Fruit fly (Drosophila melanogaster) whole organism, embryonic: ENCODE results near the gene CG7739.

Experiments
- Aef1 ChIP-seq: fragments of 200-800 bp; sonication (Bioruptor generic); IDR thresholded peaks from 3 replicates; pipeline ENCODE4 v1.3.6; 2022; ENCODE audit warnings: missing biosample characterization, missing genetic modification characterization
- Atf3 ChIP-seq: fragments of 200-800 bp; sonication (Bioruptor generic); optimal IDR thresholded peaks from 3 replicates; lab custom pipeline; 2016; ENCODE audit warnings: missing biosample characterization, missing genetic modification characterization
- BEAF-32 ChIP-seq: fragments of 200-800 bp; sonication (Bioruptor generic); optimal IDR thresholded peaks from 3 replicates; lab custom pipeline; 2017; ENCODE audit warnings: missing biosample characterization, missing genetic modification characterization, mild to moderate bottlenecking, moderate library complexity, missing genetic modification reagents
- CG10209 ChIP-seq: fragments of 200-800 bp; sonication (Bioruptor generic); optimal IDR thresholded peaks from 3 replicates; lab custom pipeline; 2017; ENCODE audit warnings: missing biosample characterization, mild to moderate bottlenecking, missing genetic modification characterization, missing genetic modification reagents
- CG10462 ChIP-seq: fragments of 200-800 bp; sonication (Bioruptor generic); optimal IDR thresholded peaks from 2 replicates; lab custom pipeline; 2016; ENCODE audit warnings: missing biosample characterization, missing genetic modification characterization
- CG11093 ChIP-seq: fragments of 200-800 bp; sonication (Bioruptor generic); IDR thresholded peaks from 3 replicates; pipeline ENCODE4 v1.3.6; 2022; ENCODE audit warnings: missing biosample characterization, missing genetic modification characterization
- CG11247 ChIP-seq: fragments of 200-800 bp; sonication (Bioruptor generic); IDR thresholded peaks from 2 replicates; pipeline ENCODE4 v1.3.6; 2022; ENCODE audit warnings: missing biosample characterization, missing genetic modification characterization
- CG13123 ChIP-seq: fragments of 200-800 bp; sonication (Bioruptor generic); optimal IDR thresholded peaks from 2 replicates; lab custom pipeline; 2016; ENCODE audit warnings: missing biosample characterization, missing genetic modification characterization
- CG13894 ChIP-seq: fragments of 200-800 bp; sonication (Bioruptor generic); optimal IDR thresholded peaks from 3 replicates; lab custom pipeline; 2018; ENCODE audit warnings: missing biosample characterization, mild to moderate bottlenecking, missing genetic modification characterization, moderate library complexity
- CG14014 ChIP-seq: fragments of 200-800 bp; sonication (Bioruptor generic); IDR thresholded peaks from 2 replicates; pipeline ENCODE4 v1.3.6; 2022; ENCODE audit warnings: missing biosample characterization, missing genetic modification characterization
- CG14667 ChIP-seq: fragments of 200-800 bp; sonication (Bioruptor generic); IDR thresholded peaks from 2 replicates; pipeline ENCODE4 v1.3.6; 2022; ENCODE audit warnings: missing biosample characterization, missing genetic modification characterization
- CG16779 ChIP-seq: fragments of 200-800 bp; sonication (Bioruptor generic); IDR thresholded peaks from 2 replicates; pipeline ENCODE4 v1.3.6; 2022; ENCODE audit warnings: missing biosample characterization, missing genetic modification characterization
- CG17829 ChIP-seq: fragments of 200-800 bp; optimal IDR thresholded peaks from 2 replicates; lab custom pipeline; 2019; ENCODE audit warnings: missing biosample characterization, mild to moderate bottlenecking, missing genetic modification characterization, moderate library complexity
- CG2129 ChIP-seq: fragments of 200-800 bp; sonication (Bioruptor generic); IDR thresholded peaks from 2 replicates; pipeline ENCODE4 v1.3.6; 2022; ENCODE audit warnings: missing biosample characterization, missing genetic modification characterization; ENCODE audit not compliant: partially characterized antibody
- CG2199 ChIP-seq: fragments of 200-800 bp; sonication (Bioruptor generic); IDR thresholded peaks from 3 replicates; pipeline ENCODE4 v1.3.6; 2022; ENCODE audit warnings: missing biosample characterization, missing genetic modification characterization
- CG42726 ChIP-seq: fragments of 200-800 bp; sonication (Bioruptor generic); IDR thresholded peaks from 2 replicates; pipeline ENCODE4 v1.3.6; 2022; ENCODE audit warnings: missing biosample characterization, missing genetic modification characterization; ENCODE audit not compliant: partially characterized antibody
- CG4360 ChIP-seq: fragments of 200-800 bp; sonication (Bioruptor generic); IDR thresholded peaks from 2 replicates; pipeline ENCODE4 v1.3.6; 2022; ENCODE audit warnings: missing biosample characterization, missing genetic modification characterization
- CG4707 ChIP-seq: fragments of 200-800 bp; sonication (Bioruptor generic); optimal IDR thresholded peaks from 2 replicates; lab custom pipeline; 2018; ENCODE audit warnings: missing biosample characterization, mild to moderate bottlenecking, missing genetic modification characterization, moderate library complexity
- CG5245 ChIP-seq: fragments of 200-800 bp; sonication (Bioruptor generic); optimal IDR thresholded peaks from 3 replicates; lab custom pipeline; 2016; ENCODE audit warnings: missing biosample characterization, missing genetic modification characterization
- CG8281 ChIP-seq: fragments of 200-800 bp; sonication (Bioruptor generic); optimal IDR thresholded peaks from 2 replicates; lab custom pipeline; 2018; ENCODE audit warnings: missing biosample characterization, mild to moderate bottlenecking, missing genetic modification characterization, moderate library complexity
- CG8944 ChIP-seq: fragments of 200-800 bp; sonication (Bioruptor generic); optimal IDR thresholded peaks from 3 replicates; lab custom pipeline; 2016; ENCODE audit warnings: missing biosample characterization, missing genetic modification characterization
- CG9215 ChIP-seq: fragments of 200-800 bp; sonication (Bioruptor generic); IDR thresholded peaks from 2 replicates; pipeline ENCODE4 v1.3.6; 2022; ENCODE audit warnings: missing biosample characterization, missing genetic modification characterization
- CG9609 ChIP-seq: fragments of 200-800 bp; sonication (Bioruptor generic); optimal IDR thresholded peaks from 3 replicates; lab custom pipeline; 2016; ENCODE audit warnings: missing biosample characterization, missing genetic modification characterization
- Dbx ChIP-seq: fragments of 200-800 bp; sonication (Bioruptor generic); IDR thresholded peaks from 3 replicates; pipeline ENCODE4 v1.3.6; 2022; ENCODE audit warnings: missing biosample characterization, missing genetic modification characterization
- Drgx ChIP-seq: fragments of 200-800 bp; sonication (Bioruptor generic); IDR thresholded peaks from 2 replicates; pipeline ENCODE4 v1.3.6; 2022; ENCODE audit warnings: missing biosample characterization, missing genetic modification characterization
- Ets65A ChIP-seq: fragments of 200-800 bp; sonication (Bioruptor generic); peaks from one replicate; lab custom pipeline; 2016; ENCODE audit warnings: missing biosample characterization, missing genetic modification characterization
- Fer2 ChIP-seq: fragments of 200-800 bp; sonication (Bioruptor generic); optimal IDR thresholded peaks from 2 replicates; lab custom pipeline; 2018; ENCODE audit warnings: missing biosample characterization, mild to moderate bottlenecking, missing genetic modification characterization, moderate library complexity
- GATAe ChIP-seq: fragments of 200-800 bp; sonication (Bioruptor generic); conservative IDR thresholded peaks from 2 replicates; pipeline ENCODE4 v1.3.6; 2022; ENCODE audit warnings: missing biosample characterization, missing genetic modification characterization
- HLH54F ChIP-seq: fragments of 200-800 bp; sonication (Bioruptor generic); optimal IDR thresholded peaks from 3 replicates; lab custom pipeline; 2016; ENCODE audit warnings: missing biosample characterization, missing genetic modification characterization
- Hand ChIP-seq: fragments of 200-800 bp; sonication (Bioruptor generic); optimal IDR thresholded peaks from 2 replicates; lab custom pipeline; 2017; ENCODE audit warnings: mild to moderate bottlenecking, missing biosample characterization, missing genetic modification reagents, missing genetic modification characterization
- Hmr ChIP-seq: fragments of 200-800 bp; sonication (Bioruptor generic); optimal IDR thresholded peaks from 3 replicates; lab custom pipeline; 2017; ENCODE audit warnings: mild to moderate bottlenecking, missing biosample characterization, missing genetic modification reagents, missing genetic modification characterization
- MTF-1 ChIP-seq: fragments of 200-800 bp; sonication (Bioruptor generic); optimal IDR thresholded peaks from 2 replicates; lab custom pipeline; 2018; ENCODE audit warnings: missing biosample characterization, mild to moderate bottlenecking, missing genetic modification characterization, borderline replicate concordance
- Poxn ChIP-seq: fragments of 200-800 bp; sonication (Bioruptor generic); IDR thresholded peaks from 2 replicates; pipeline ENCODE4 v1.3.6; 2022; ENCODE audit warnings: missing biosample characterization, missing genetic modification characterization
- Tbp ChIP-seq: fragments of >200 bp; optimal IDR thresholded peaks from 2 replicates; lab custom pipeline; 2018; ENCODE audit warnings: missing biosample characterization, missing genetic modification characterization
- Trl ChIP-seq, 3 experiments: fragments of >200 bp in 2 of 3; fragments of 200-800 bp in 1 of 3; sonication (Bioruptor generic) in 1 of 3; optimal IDR thresholded peaks; 2 replicates in 1 of 3; 3 replicates in 2 of 3; lab custom pipeline; 2016 to 2017; ENCODE audit warnings: missing biosample characterization in 1 of 3, missing genetic modification characterization in 1 of 3
- Vsx1 ChIP-seq: fragments of 200-800 bp; sonication (Bioruptor generic); optimal IDR thresholded peaks from 2 replicates; lab custom pipeline; 2017; ENCODE audit warnings: missing biosample characterization, mild to moderate bottlenecking, missing genetic modification characterization, missing genetic modification reagents
- bbx ChIP-seq: fragments of 200-800 bp; sonication (Bioruptor generic); IDR thresholded peaks from 2 replicates; pipeline ENCODE4 v1.3.6; 2022; ENCODE audit warnings: missing biosample characterization, missing genetic modification characterization; ENCODE audit not compliant: partially characterized antibody
- dati ChIP-seq: fragments of 200-800 bp; sonication (Bioruptor generic); IDR thresholded peaks from 2 replicates; pipeline ENCODE4 v1.3.6; 2022; ENCODE audit warnings: missing biosample characterization, missing genetic modification characterization
- hth ChIP-seq: fragments of >200 bp; optimal IDR thresholded peaks from 2 replicates; lab custom pipeline; 2017; ENCODE audit warnings: inconsistent platforms
- jumu ChIP-seq: fragments of 200-800 bp; sonication (Bioruptor generic); optimal IDR thresholded peaks from 3 replicates; lab custom pipeline; 2016; ENCODE audit warnings: missing biosample characterization, missing genetic modification characterization
- kay ChIP-seq: fragments of 200-800 bp; sonication (Bioruptor generic); optimal IDR thresholded peaks from 2 replicates; lab custom pipeline; 2016; ENCODE audit warnings: missing biosample characterization, missing genetic modification characterization
- lab ChIP-seq: fragments of 200-800 bp; sonication (Bioruptor generic); optimal IDR thresholded peaks from 3 replicates; lab custom pipeline; 2017; ENCODE audit warnings: missing biosample characterization, missing genetic modification characterization, mild to moderate bottlenecking, moderate library complexity, missing genetic modification reagents
- mirr ChIP-seq: fragments of 200-800 bp; sonication (Bioruptor generic); optimal IDR thresholded peaks from 3 replicates; lab custom pipeline; 2018; ENCODE audit warnings: missing biosample characterization, mild to moderate bottlenecking, missing genetic modification characterization
- nau ChIP-seq: fragments of 200-800 bp; sonication (Bioruptor generic); optimal IDR thresholded peaks from 3 replicates; lab custom pipeline; 2017; ENCODE audit warnings: missing biosample characterization, mild to moderate bottlenecking, missing genetic modification characterization, missing genetic modification reagents
- nerfin-1 ChIP-seq: fragments of 200-800 bp; sonication (Bioruptor generic); optimal IDR thresholded peaks from 3 replicates; lab custom pipeline; 2019; ENCODE audit warnings: missing biosample characterization, mild to moderate bottlenecking, missing genetic modification characterization, moderate library complexity
- org-1 ChIP-seq: fragments of 200-800 bp; sonication (Bioruptor generic); optimal IDR thresholded peaks from 2 replicates; lab custom pipeline; 2017; ENCODE audit warnings: missing biosample characterization, missing genetic modification characterization
- p53 ChIP-seq: fragments of 200-800 bp; sonication (Bioruptor generic); optimal IDR thresholded peaks from 2 replicates; lab custom pipeline; 2016; ENCODE audit warnings: missing biosample characterization, missing genetic modification characterization
- sc ChIP-seq, 3 experiments: fragments of >200 bp in 2 of 3; fragments of 200-800 bp in 1 of 3; sonication (Bioruptor generic) in 1 of 3; optimal IDR thresholded peaks; 2 replicates in 2 of 3; 3 replicates in 1 of 3; lab custom pipeline; 2017; ENCODE audit warnings: mild to moderate bottlenecking in 1 of 3, missing biosample characterization in 1 of 3, missing genetic modification characterization in 1 of 3, missing genetic modification reagents in 1 of 3
- scrt ChIP-seq: fragments of 200-800 bp; sonication (Bioruptor generic); optimal IDR thresholded peaks from 2 replicates; lab custom pipeline; 2018; ENCODE audit warnings: missing biosample characterization, mild to moderate bottlenecking, missing genetic modification characterization, moderate library complexity
- sqz ChIP-seq: fragments of 200-800 bp; sonication (Bioruptor generic); optimal IDR thresholded peaks from 3 replicates; lab custom pipeline; 2018; ENCODE audit warnings: missing biosample characterization, mild to moderate bottlenecking, missing genetic modification characterization
- wek ChIP-seq: fragments of 200-800 bp; sonication (Bioruptor generic); optimal IDR thresholded peaks from 3 replicates; lab custom pipeline; 2018; ENCODE audit warnings: missing biosample characterization, mild to moderate bottlenecking, missing genetic modification characterization, moderate library complexity

Gene CG7739

dm6 chr3L:15514405-15514804 is 48.5 kb downstream of the CG7739 start (continued):
- peak; percentile 92 for TF ChIP-seq CG13894 (tag; lab: Kevin White, UChicago)
- TF ChIP-seq sqz (GFP tag; lab: Kevin White, UChicago) = peak; percentile 49
- TF ChIP-seq hth = no peak
- TF ChIP-seq bbx (GFP tag; lab: Robert Waterston, UW) = no peak
- TF ChIP-seq Vsx1 (GFP tag; lab: Kevin White, UChicago) = peak; percentile 88
- no peak for TF ChIP-seq dati
- no peak for TF ChIP-seq CG8944 (GFP tag; lab: Kevin White, UChicago)
- TF ChIP-seq CG4707 (GFP tag; lab: Kevin White, UChicago) = no peak
- TF ChIP-seq CG9215 (GFP tag; lab: Robert Waterston, UW) = no peak
- TF ChIP-seq Hmr = no peak
- no peak for TF ChIP-seq Ets65A
- no peak for TF ChIP-seq Poxn
- no peak for TF ChIP-seq CG42726 (GFP tag; lab: Robert Waterston, UW)
- no peak for TF ChIP-seq Aef1
- no peak for TF ChIP-seq Dbx (GFP tag; lab: Robert Waterston, UW)
- TF ChIP-seq lab (GFP tag; lab: Kevin White, UChicago) = peak; percentile 49
- TF ChIP-seq CG14014 (GFP tag; lab: Robert Waterston, UW) = peak; percentile 20; the same call in 1 of the 2 replicates
- TF ChIP-seq scrt (GFP tag; lab: Kevin White, UChicago) = peak; percentile 21
- TF ChIP-seq CG4360 (GFP tag; lab: Robert Waterston, UW) = no peak
- TF ChIP-seq org-1 (GFP tag; lab: Kevin White, UChicago) = no peak
- no peak for TF ChIP-seq CG5245 (GFP tag; lab: Kevin White, UChicago)
- TF ChIP-seq Tbp = no peak
- no peak for TF ChIP-seq Atf3
- TF ChIP-seq Fer2 (tag; lab: Kevin White, UChicago) = no peak
- no peak; the same call in 1 of the 2 replicates for TF ChIP-seq Drgx (GFP tag; lab: Robert Waterston, UW)
- TF ChIP-seq CG9609 (GFP tag; lab: Kevin White, UChicago) = no peak
- TF ChIP-seq CG10209 (GFP tag; lab: Kevin White, UChicago) = no peak
- no peak for TF ChIP-seq nerfin-1
- TF ChIP-seq HLH54F (GFP tag; lab: Kevin White, UChicago) = no peak
- no peak for TF ChIP-seq CG14667 (GFP tag; lab: Robert Waterston, UW)
- TF ChIP-seq jumu (GFP tag; lab: Kevin White, UChicago) = no peak
- peak; percentile 50 for TF ChIP-seq wek (GFP tag; lab: Kevin White, UChicago)
- TF ChIP-seq CG10462 = no peak
- TF ChIP-seq p53 (GFP tag; lab: Kevin White, UChicago) = no peak
- TF ChIP-seq CG2199 (GFP tag; lab: Robert Waterston, UW) = peak; percentile 40; the same call in 1 of the 3 replicates
- TF ChIP-seq Trl (optimal IDR thresholded peaks at IDR 0.05; lab: Kevin White, UChicago) = peak; percentile 94 to 97
- peak; percentile 17 for TF ChIP-seq Trl (GFP tag; optimal IDR thresholded peaks at IDR 0.05; lab: Kevin White, UChicago)
- TF ChIP-seq CG11247 (GFP tag; lab: Robert Waterston, UW) = no peak
- TF ChIP-seq CG11093 (GFP tag; lab: Robert Waterston, UW) = no peak
- TF ChIP-seq sc (optimal IDR thresholded peaks at IDR 0.05; lab: Kevin White, UChicago) = no peak
- TF ChIP-seq sc (GFP tag; optimal IDR thresholded peaks at IDR 0.05; lab: Kevin White, UChicago) = no peak
- peak; percentile 13 for TF ChIP-seq MTF-1 (GFP tag; lab: Kevin White, UChicago)
- TF ChIP-seq kay (GFP tag; lab: Kevin White, UChicago) = no peak
- TF ChIP-seq CG8281 (tag; lab: Kevin White, UChicago) = no peak
- no peak for TF ChIP-seq mirr (GFP tag; lab: Kevin White, UChicago)
- no peak for TF ChIP-seq CG17829 (tag; lab: Kevin White, UChicago)
- TF ChIP-seq Hand (GFP tag; lab: Kevin White, UChicago) = no peak
- TF ChIP-seq GATAe = no peak
- no peak for TF ChIP-seq nau (GFP tag; lab: Kevin White, UChicago)
- TF ChIP-seq CG16779 (GFP tag; lab: Robert Waterston, UW) = no peak
- no peak for TF ChIP-seq CG13123 (GFP tag; lab: Kevin White, UChicago)
- no peak for TF ChIP-seq CG2129 (GFP tag; lab: Robert Waterston, UW)
- no peak for TF ChIP-seq BEAF-32 (GFP tag; lab: Kevin White, UChicago)
